Fruit fly (Drosophila melanogaster) whole organism, embryonic: ENCODE data around the gene CG3546.

Experiments used
- Antp ChIP-seq: fragments of 200-800 bp; sonication (Bioruptor generic); optimal IDR thresholded peaks from 3 replicates; lab custom pipeline; 2016; ENCODE audit warnings: missing biosample characterization, missing genetic modification characterization
- BtbVII ChIP-seq: fragments of 200-800 bp; sonication (Bioruptor generic); optimal IDR thresholded peaks from 3 replicates; lab custom pipeline; 2017; ENCODE audit warnings: missing biosample characterization, mild to moderate bottlenecking, missing genetic modification characterization
- CG10979 ChIP-seq: fragments of 200-800 bp; sonication (Bioruptor generic); optimal IDR thresholded peaks from 2 replicates; lab custom pipeline; 2018; ENCODE audit warnings: missing biosample characterization, mild to moderate bottlenecking, missing genetic modification characterization, moderate library complexity
- CG12219 ChIP-seq: fragments of 200-800 bp; sonication (Bioruptor generic); optimal IDR thresholded peaks from 3 replicates; lab custom pipeline; 2018; ENCODE audit warnings: missing biosample characterization, mild to moderate bottlenecking, missing genetic modification characterization
- CG13775 ChIP-seq: fragments of 200-800 bp; sonication (Bioruptor generic); optimal IDR thresholded peaks from 3 replicates; lab custom pipeline; 2017; ENCODE audit warnings: missing biosample characterization, mild to moderate bottlenecking, missing genetic modification characterization
- CG14014 ChIP-seq: fragments of 200-800 bp; sonication (Bioruptor generic); IDR thresholded peaks from 2 replicates; pipeline ENCODE4 v1.3.6; 2022; ENCODE audit warnings: missing biosample characterization, missing genetic modification characterization
- CG15073 ChIP-seq: fragments of 200-800 bp; sonication (Bioruptor generic); optimal IDR thresholded peaks from 2 replicates; lab custom pipeline; 2016; ENCODE audit warnings: missing biosample characterization, missing genetic modification characterization
- CG15479 ChIP-seq: fragments of 200-800 bp; sonication (Bioruptor generic); optimal IDR thresholded peaks from 3 replicates; lab custom pipeline; 2019; ENCODE audit warnings: missing biosample characterization, mild to moderate bottlenecking, missing genetic modification characterization, moderate library complexity
- CG15601 ChIP-seq: fragments of 200-800 bp; sonication (Bioruptor generic); optimal IDR thresholded peaks from 3 replicates; lab custom pipeline; 2019; ENCODE audit warnings: missing biosample characterization, mild to moderate bottlenecking, missing genetic modification characterization, moderate library complexity
- CG1602 ChIP-seq: fragments of 200-800 bp; sonication (Bioruptor generic); optimal IDR thresholded peaks from 3 replicates; lab custom pipeline; 2016; ENCODE audit warnings: missing biosample characterization, missing genetic modification characterization
- CG16815 ChIP-seq: fragments of 200-800 bp; sonication (Bioruptor generic); optimal IDR thresholded peaks from 3 replicates; lab custom pipeline; 2017; ENCODE audit warnings: missing biosample characterization, mild to moderate bottlenecking, missing genetic modification characterization
- CG17612 ChIP-seq: fragments of 200-800 bp; sonication (Bioruptor generic); IDR thresholded peaks from 2 replicates; pipeline ENCODE4 v1.3.6; 2022; ENCODE audit warnings: missing biosample characterization, missing genetic modification characterization
- CG2120 ChIP-seq: fragments of 200-800 bp; sonication (Bioruptor generic); optimal IDR thresholded peaks from 3 replicates; lab custom pipeline; 2016; ENCODE audit warnings: missing biosample characterization, missing genetic modification characterization
- CG3163 ChIP-seq: fragments of 200-800 bp; sonication (Bioruptor generic); optimal IDR thresholded peaks from 3 replicates; lab custom pipeline; 2016; ENCODE audit warnings: missing biosample characterization, missing genetic modification characterization
- CG32532 ChIP-seq: fragments of 200-800 bp; sonication (Bioruptor generic); IDR thresholded peaks from 2 replicates; pipeline ENCODE4 v1.3.6; 2022; ENCODE audit warnings: missing biosample characterization, missing genetic modification characterization
- CG34422 ChIP-seq: fragments of 200-800 bp; sonication (Bioruptor generic); IDR thresholded peaks from 3 replicates; pipeline ENCODE4 v1.3.6; 2022; ENCODE audit warnings: missing biosample characterization, missing genetic modification characterization
- CG4854 ChIP-seq: fragments of 200-800 bp; sonication (Bioruptor generic); optimal IDR thresholded peaks from 2 replicates; lab custom pipeline; 2016; ENCODE audit warnings: missing biosample characterization, missing genetic modification characterization, inconsistent platforms
- CG5953 ChIP-seq: fragments of 200-800 bp; sonication (Bioruptor generic); IDR thresholded peaks from 2 replicates; pipeline ENCODE4 v1.3.6; 2022; ENCODE audit warnings: missing biosample characterization, missing genetic modification characterization
- CG6272 ChIP-seq: fragments of 200-800 bp; sonication (Bioruptor generic); IDR thresholded peaks from 2 replicates; pipeline ENCODE4 v1.3.6; 2022; ENCODE audit warnings: missing biosample characterization, missing genetic modification characterization
- CG7928 ChIP-seq: fragments of 200-800 bp; sonication (Bioruptor generic); optimal IDR thresholded peaks from 2 replicates; lab custom pipeline; 2017; ENCODE audit warnings: missing biosample characterization, mild to moderate bottlenecking, missing genetic modification characterization
- CG8290 ChIP-seq, 3 experiments: fragments of 200-800 bp; sonication (Bioruptor generic); optimal IDR thresholded peaks; 2 replicates each; lab custom pipeline; 2016 to 2019; ENCODE audit warnings: missing biosample characterization in 3 of 3, missing genetic modification characterization in 3 of 3, mild to moderate bottlenecking in 2 of 3, moderate library complexity in 1 of 3
- CG9797 ChIP-seq: fragments of 200-800 bp; sonication (Bioruptor generic); optimal IDR thresholded peaks from 3 replicates; lab custom pipeline; 2018; ENCODE audit warnings: missing biosample characterization, mild to moderate bottlenecking, missing genetic modification characterization
- CG9817 ChIP-seq: fragments of 200-800 bp; sonication (Bioruptor generic); optimal IDR thresholded peaks from 2 replicates; lab custom pipeline; 2018; ENCODE audit warnings: missing biosample characterization, mild to moderate bottlenecking, missing genetic modification characterization, moderate library complexity
- Lim3 ChIP-seq: fragments of 200-800 bp; sonication (Bioruptor generic); IDR thresholded peaks from 2 replicates; pipeline ENCODE4 v1.3.6; 2022; ENCODE audit warnings: missing biosample characterization, missing genetic modification characterization
- MTF-1 ChIP-seq: fragments of 200-800 bp; sonication (Bioruptor generic); optimal IDR thresholded peaks from 2 replicates; lab custom pipeline; 2018; ENCODE audit warnings: missing biosample characterization, mild to moderate bottlenecking, missing genetic modification characterization, borderline replicate concordance
- Mrtf ChIP-seq: fragments of 200-800 bp; sonication (Bioruptor generic); IDR thresholded peaks from 3 replicates; pipeline ENCODE4 v1.3.6; 2022; ENCODE audit warnings: missing biosample characterization, missing genetic modification characterization
- Rfx ChIP-seq: fragments of 200-800 bp; sonication (Bioruptor generic); IDR thresholded peaks from 2 replicates; pipeline ENCODE4 v1.3.6; 2022; ENCODE audit warnings: missing biosample characterization, missing genetic modification characterization
- Sox102F ChIP-seq: fragments of 200-800 bp; sonication (Bioruptor generic); optimal IDR thresholded peaks from 2 replicates; lab custom pipeline; 2018; ENCODE audit warnings: missing biosample characterization, mild to moderate bottlenecking, missing genetic modification characterization, moderate library complexity
- Vsx1 ChIP-seq: fragments of 200-800 bp; sonication (Bioruptor generic); optimal IDR thresholded peaks from 2 replicates; lab custom pipeline; 2017; ENCODE audit warnings: missing biosample characterization, mild to moderate bottlenecking, missing genetic modification characterization, missing genetic modification reagents
- abd-A ChIP-seq: fragments of 200-800 bp; sonication (Bioruptor generic); optimal IDR thresholded peaks from 3 replicates; lab custom pipeline; 2019; ENCODE audit warnings: missing biosample characterization, mild to moderate bottlenecking, missing genetic modification characterization, moderate library complexity
- bbx ChIP-seq: fragments of 200-800 bp; sonication (Bioruptor generic); IDR thresholded peaks from 2 replicates; pipeline ENCODE4 v1.3.6; 2022; ENCODE audit warnings: missing biosample characterization, missing genetic modification characterization; ENCODE audit not compliant: partially characterized antibody
- bcd ChIP-seq: fragments of 200-800 bp; sonication (Bioruptor generic); optimal IDR thresholded peaks from 2 replicates; lab custom pipeline; 2017; ENCODE audit warnings: missing biosample characterization, mild to moderate bottlenecking, missing genetic modification characterization
- bsh ChIP-seq, 2 experiments: fragments of 200-800 bp; sonication (Bioruptor generic); optimal IDR thresholded peaks; 2 replicates each; lab custom pipeline; 2017 to 2018; ENCODE audit warnings: mild to moderate bottlenecking in 2 of 2, missing biosample characterization in 2 of 2, missing genetic modification characterization in 2 of 2, moderate library complexity in 1 of 2
- cato ChIP-seq: fragments of 200-800 bp; sonication (Bioruptor generic); optimal IDR thresholded peaks from 2 replicates; lab custom pipeline; 2016; ENCODE audit warnings: missing biosample characterization, missing genetic modification characterization, borderline replicate concordance
- caup ChIP-seq: fragments of 200-800 bp; sonication (Bioruptor generic); optimal IDR thresholded peaks from 3 replicates; lab custom pipeline; 2017; ENCODE audit warnings: missing biosample characterization, mild to moderate bottlenecking, missing genetic modification characterization, moderate library complexity; ENCODE audit not compliant: severe bottlenecking
- corto ChIP-seq: fragments of 200-800 bp; sonication (Bioruptor generic); optimal IDR thresholded peaks from 2 replicates; lab custom pipeline; 2016; ENCODE audit warnings: missing biosample characterization, mild to moderate bottlenecking, missing genetic modification characterization, moderate library complexity
- croc ChIP-seq: fragments of 200-800 bp; sonication (Bioruptor generic); conservative IDR thresholded peaks from 3 replicates; pipeline ENCODE4 v1.3.6; 2022; ENCODE audit warnings: missing biosample characterization, missing genetic modification characterization
- ems ChIP-seq: fragments of 200-800 bp; sonication (Bioruptor generic); optimal IDR thresholded peaks from 3 replicates; lab custom pipeline; 2016; ENCODE audit warnings: missing biosample characterization, missing genetic modification characterization
- ken ChIP-seq: fragments of 200-800 bp; sonication (Bioruptor generic); IDR thresholded peaks from 3 replicates; pipeline ENCODE4 v1.3.6; 2022; ENCODE audit warnings: missing biosample characterization, missing genetic modification characterization
- oc ChIP-seq: fragments of 200-800 bp; sonication (Bioruptor generic); optimal IDR thresholded peaks from 2 replicates; lab custom pipeline; 2018; ENCODE audit warnings: missing biosample characterization, mild to moderate bottlenecking, missing genetic modification characterization, moderate library complexity
- pnt ChIP-seq: fragments of 200-800 bp; sonication (Bioruptor generic); optimal IDR thresholded peaks from 3 replicates; lab custom pipeline; 2016; ENCODE audit warnings: missing biosample characterization, missing genetic modification characterization
- sd ChIP-seq: fragments of 200-800 bp; sonication (Bioruptor generic); optimal IDR thresholded peaks from 3 replicates; lab custom pipeline; 2018; ENCODE audit warnings: missing biosample characterization, mild to moderate bottlenecking, missing genetic modification characterization, moderate library complexity
- sens-2 ChIP-seq: fragments of 200-800 bp; sonication (Bioruptor generic); IDR thresholded peaks from 2 replicates; pipeline ENCODE4 v1.3.6; 2022; ENCODE audit warnings: missing biosample characterization, missing genetic modification characterization
- slbo ChIP-seq: fragments of 200-800 bp; sonication (Bioruptor generic); IDR thresholded peaks from 2 replicates; pipeline ENCODE4 v1.3.6; 2022; ENCODE audit warnings: missing biosample characterization, missing genetic modification characterization
- sob ChIP-seq: fragments of 200-800 bp; sonication (Bioruptor generic); IDR thresholded peaks from 2 replicates; pipeline ENCODE4 v1.3.6; 2022; ENCODE audit warnings: missing biosample characterization, missing genetic modification characterization
- tin ChIP-seq: fragments of 200-800 bp; sonication (Bioruptor generic); optimal IDR thresholded peaks from 3 replicates; lab custom pipeline; 2016; ENCODE audit warnings: missing biosample characterization, missing genetic modification characterization
- unc-4 ChIP-seq: fragments of 200-800 bp; sonication (Bioruptor generic); IDR thresholded peaks from 2 replicates; pipeline ENCODE4 v1.3.6; 2022; ENCODE audit warnings: missing biosample characterization, missing genetic modification characterization; ENCODE audit not compliant: partially characterized antibody
- z ChIP-seq: fragments of 200-800 bp; sonication (Bioruptor generic); IDR thresholded peaks from 3 replicates; pipeline ENCODE4 v1.3.6; 2022; ENCODE audit warnings: missing biosample characterization, missing genetic modification characterization

The CG3546 gene

DNA sequence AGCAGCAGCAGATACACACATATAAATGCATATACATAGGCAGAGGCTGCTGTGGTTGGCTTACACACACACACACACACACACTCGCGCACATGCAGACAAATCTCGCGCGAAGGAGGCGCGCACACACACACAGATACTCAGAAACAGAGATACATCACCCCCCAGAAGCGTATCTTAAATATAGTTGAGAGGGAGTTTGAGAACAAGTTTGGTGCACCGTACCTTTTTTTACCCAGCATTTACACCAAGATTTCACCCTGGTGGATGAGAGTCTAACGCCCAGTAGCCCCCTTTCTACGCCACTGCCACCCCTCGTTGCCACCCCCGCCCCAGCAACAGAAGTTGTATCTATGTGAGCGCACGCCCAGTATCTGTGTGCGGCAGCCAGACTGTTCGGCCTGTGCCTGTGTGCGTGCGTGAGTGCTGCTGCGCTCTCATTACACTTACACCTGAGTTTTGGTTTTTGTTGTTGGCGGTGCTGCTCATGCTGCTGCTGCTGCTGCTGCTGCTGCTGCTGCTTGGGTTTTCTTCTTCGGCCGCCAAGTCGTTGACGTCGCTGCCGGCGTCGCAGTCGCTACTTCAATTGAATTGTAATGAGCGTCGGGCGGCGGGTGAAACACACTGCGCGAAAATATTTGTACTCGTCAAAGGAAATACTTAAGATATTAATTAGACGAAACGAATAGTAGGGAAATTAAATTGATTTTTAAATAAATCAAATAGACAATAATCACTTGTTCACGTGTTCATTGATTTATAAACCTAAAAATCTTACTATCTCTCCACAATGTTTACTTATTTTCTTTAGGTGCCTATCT lies 32.3 kb downstream of the CG3546 start (continued):
- TF ChIP-seq Antp (peak; percentile 80), Vsx1 (GFP tag; lab: Kevin White, UChicago) (peak; percentile 15), sob (GFP tag; lab: Robert Waterston, UW) (peak; percentile 86), CG1602 (GFP tag; lab: Kevin White, UChicago) (peak; percentile 87), CG5953 (GFP tag; lab: Robert Waterston, UW) (peak; percentile 88), sens-2 (GFP tag; lab: Robert Waterston, UW) (peak; percentile 87; the same call in 1 of the 2 replicates), bsh (GFP tag; optimal IDR thresholded peaks at IDR 0.05; lab: Kevin White, UChicago) (peak; percentile 77 to 88), Sox102F (GFP tag; lab: Kevin White, UChicago) (peak; percentile 77), pnt (GFP tag; lab: Kevin White, UChicago) (peak; percentile 75), Rfx (peak; percentile 93), Mrtf (GFP tag; lab: Robert Waterston, UW) (peak; percentile 87), CG3163 (GFP tag; lab: Kevin White, UChicago) (no peak), CG15073 (GFP tag; lab: Kevin White, UChicago) (peak; percentile 4), CG7928 (GFP tag; lab: Kevin White, UChicago) (no peak), oc (tag; lab: Kevin White, UChicago) (peak; percentile 81), tin (GFP tag; lab: Kevin White, UChicago) (peak; percentile 79), CG17612 (GFP tag; lab: Robert Waterston, UW) (peak; percentile 76), bbx (GFP tag; lab: Robert Waterston, UW) (no peak), CG14014 (GFP tag; lab: Robert Waterston, UW) (peak; percentile 87), CG13775 (GFP tag; lab: Kevin White, UChicago) (peak; percentile 74), CG15601 (peak; percentile 62), bcd (peak; percentile 84), CG12219 (GFP tag; lab: Kevin White, UChicago) (peak; percentile 83), CG8290 (GFP tag; optimal IDR thresholded peaks at IDR 0.05; lab: Kevin White, UChicago) (peak; percentile 14), CG8290 (tag; optimal IDR thresholded peaks at IDR 0.05; lab: Kevin White, UChicago) (peak in 1 of 2 experiments; percentile 96), ems (GFP tag; lab: Kevin White, UChicago) (peak; percentile 8), CG16815 (GFP tag; lab: Kevin White, UChicago) (peak; percentile 93), BtbVII (GFP tag; lab: Kevin White, UChicago) (peak; percentile 4), CG2120 (GFP tag; lab: Kevin White, UChicago) (peak; percentile 53), unc-4 (GFP tag; lab: Robert Waterston, UW) (no peak), MTF-1 (GFP tag; lab: Kevin White, UChicago) (peak; percentile 59), slbo (GFP tag; lab: Robert Waterston, UW) (peak; percentile 93), ken (GFP tag; lab: Robert Waterston, UW) (peak; percentile 96), CG6272 (peak; percentile 91), z (GFP tag; lab: Robert Waterston, UW) (no peak), abd-A (tag; lab: Kevin White, UChicago) (peak; percentile 36), corto (GFP tag; lab: Kevin White, UChicago) (no peak), CG15479 (no peak), CG34422 (peak; percentile 91), CG9817 (tag; lab: Kevin White, UChicago) (peak; percentile 69), CG9797 (GFP tag; lab: Kevin White, UChicago) (peak; percentile 8), cato (peak; percentile 70), croc (GFP tag; lab: Robert Waterston, UW) (peak; percentile 89), sd (tag; lab: Kevin White, UChicago) (peak; percentile 8), caup (GFP tag; lab: Kevin White, UChicago) (peak; percentile 78), CG10979 (tag; lab: Kevin White, UChicago) (peak; percentile 79), CG4854 (GFP tag; lab: Kevin White, UChicago) (no peak), CG32532 (peak; percentile 92), Lim3 (GFP tag; lab: Robert Waterston, UW) (peak; percentile 51; the same call in 1 of the 2 replicates)
